Fruit fly (Drosophila melanogaster) whole organism, embryonic: ENCODE data around the gene LManIV.

ENCODE experiments used
- Abd-B ChIP-seq: fragments of 200-800 bp; sonication (Bioruptor generic); optimal IDR thresholded peaks from 2 replicates; lab custom pipeline; 2018; ENCODE audit warnings: missing biosample characterization, mild to moderate bottlenecking, missing genetic modification characterization, moderate library complexity
- Asciz ChIP-seq: fragments of 200-800 bp; sonication (Bioruptor generic); optimal IDR thresholded peaks from 2 replicates; lab custom pipeline; 2017; ENCODE audit warnings: missing biosample characterization, mild to moderate bottlenecking, missing genetic modification characterization, missing genetic modification reagents
- B-H1 ChIP-seq: fragments of 200-800 bp; sonication (Bioruptor generic); IDR thresholded peaks from 3 replicates; pipeline ENCODE4 v1.3.6; 2022; ENCODE audit warnings: missing biosample characterization, missing genetic modification characterization
- CG1024 ChIP-seq: fragments of 200-800 bp; sonication (Bioruptor generic); IDR thresholded peaks from 2 replicates; pipeline ENCODE4 v1.3.6; 2022; ENCODE audit warnings: missing biosample characterization, missing genetic modification characterization
- CG10267 ChIP-seq: fragments of 200-800 bp; sonication (Bioruptor generic); optimal IDR thresholded peaks from 2 replicates; lab custom pipeline; 2018; ENCODE audit warnings: missing biosample characterization, mild to moderate bottlenecking, missing genetic modification characterization, moderate library complexity
- CG10565 ChIP-seq: fragments of 200-800 bp; sonication (Bioruptor generic); optimal IDR thresholded peaks from 3 replicates; lab custom pipeline; 2016; ENCODE audit warnings: missing biosample characterization, mild to moderate bottlenecking, missing genetic modification characterization
- CG11398 ChIP-seq: fragments of 200-800 bp; sonication (Bioruptor generic); optimal IDR thresholded peaks from 2 replicates; lab custom pipeline; 2016; ENCODE audit warnings: missing biosample characterization, missing genetic modification characterization
- CG11504 ChIP-seq: fragments of 200-800 bp; sonication (Bioruptor generic); optimal IDR thresholded peaks from 3 replicates; lab custom pipeline; 2019; ENCODE audit warnings: missing biosample characterization, mild to moderate bottlenecking, missing genetic modification characterization, moderate library complexity
- CG12391 ChIP-seq: fragments of 200-800 bp; sonication (Bioruptor generic); optimal IDR thresholded peaks from 3 replicates; lab custom pipeline; 2018; ENCODE audit warnings: missing biosample characterization, mild to moderate bottlenecking, missing genetic modification characterization, moderate library complexity
- CG14014 ChIP-seq: fragments of 200-800 bp; sonication (Bioruptor generic); IDR thresholded peaks from 2 replicates; pipeline ENCODE4 v1.3.6; 2022; ENCODE audit warnings: missing biosample characterization, missing genetic modification characterization
- CG14441 ChIP-seq: fragments of 200-800 bp; sonication (Bioruptor generic); IDR thresholded peaks from 2 replicates; pipeline ENCODE4 v1.3.6; 2022; ENCODE audit warnings: missing biosample characterization, missing genetic modification characterization
- CG14860 ChIP-seq: fragments of 200-800 bp; sonication (Bioruptor generic); IDR thresholded peaks from 3 replicates; pipeline ENCODE4 v1.3.6; 2022; ENCODE audit warnings: missing biosample characterization, missing genetic modification characterization; ENCODE audit not compliant: partially characterized antibody
- CG15514 ChIP-seq: fragments of 200-800 bp; sonication (Bioruptor generic); optimal IDR thresholded peaks from 3 replicates; lab custom pipeline; 2017; ENCODE audit warnings: missing biosample characterization, missing genetic modification characterization, mild to moderate bottlenecking, moderate library complexity, missing genetic modification reagents
- CG17361 ChIP-seq: fragments of 200-800 bp; sonication (Bioruptor generic); IDR thresholded peaks from 3 replicates; pipeline ENCODE4 v1.3.6; 2022; ENCODE audit warnings: missing biosample characterization, missing genetic modification characterization
- CG18599 ChIP-seq: fragments of 200-800 bp; sonication (Bioruptor generic); optimal IDR thresholded peaks from 3 replicates; lab custom pipeline; 2017; ENCODE audit warnings: missing biosample characterization, missing genetic modification characterization, mild to moderate bottlenecking, moderate library complexity, missing genetic modification reagents
- CG18619 ChIP-seq: fragments of 200-800 bp; sonication (Bioruptor generic); optimal IDR thresholded peaks from 3 replicates; lab custom pipeline; 2017; ENCODE audit warnings: missing biosample characterization, mild to moderate bottlenecking, missing genetic modification characterization
- CG2678 ChIP-seq: fragments of 200-800 bp; sonication (Bioruptor generic); optimal IDR thresholded peaks from 3 replicates; lab custom pipeline; 2019; ENCODE audit warnings: missing biosample characterization, mild to moderate bottlenecking, missing genetic modification characterization, moderate library complexity
- CG30403 ChIP-seq: fragments of 200-800 bp; sonication (Bioruptor generic); optimal IDR thresholded peaks from 3 replicates; lab custom pipeline; 2016; ENCODE audit warnings: missing biosample characterization, missing genetic modification characterization
- CG32772 ChIP-seq: fragments of 200-800 bp; sonication (Bioruptor generic); IDR thresholded peaks from 2 replicates; pipeline ENCODE4 v1.3.6; 2022; ENCODE audit warnings: missing biosample characterization, missing genetic modification characterization
- CG8944 ChIP-seq: fragments of 200-800 bp; sonication (Bioruptor generic); optimal IDR thresholded peaks from 3 replicates; lab custom pipeline; 2016; ENCODE audit warnings: missing biosample characterization, missing genetic modification characterization
- CG9797 ChIP-seq: fragments of 200-800 bp; sonication (Bioruptor generic); optimal IDR thresholded peaks from 3 replicates; lab custom pipeline; 2018; ENCODE audit warnings: missing biosample characterization, mild to moderate bottlenecking, missing genetic modification characterization
- D19B ChIP-seq: fragments of 200-800 bp; sonication (Bioruptor generic); optimal IDR thresholded peaks from 2 replicates; lab custom pipeline; 2017; ENCODE audit warnings: missing biosample characterization, mild to moderate bottlenecking, missing genetic modification characterization
- Dbx ChIP-seq: fragments of 200-800 bp; sonication (Bioruptor generic); IDR thresholded peaks from 3 replicates; pipeline ENCODE4 v1.3.6; 2022; ENCODE audit warnings: missing biosample characterization, missing genetic modification characterization
- H15 ChIP-seq: fragments of 200-800 bp; sonication (Bioruptor generic); IDR thresholded peaks from 3 replicates; pipeline ENCODE4 v1.3.6; 2022; ENCODE audit warnings: missing biosample characterization, missing genetic modification characterization
- HLH4C ChIP-seq: fragments of 200-800 bp; sonication (Bioruptor generic); IDR thresholded peaks from 3 replicates; pipeline ENCODE4 v1.3.6; 2022; ENCODE audit warnings: missing biosample characterization, missing genetic modification characterization; ENCODE audit not compliant: partially characterized antibody
- Hr3 ChIP-seq: fragments of 200-800 bp; sonication (Bioruptor generic); optimal IDR thresholded peaks from 3 replicates; lab custom pipeline; 2016; ENCODE audit warnings: missing biosample characterization, missing genetic modification characterization
- Myb ChIP-seq: fragments of 200-800 bp; sonication (Bioruptor generic); optimal IDR thresholded peaks from 2 replicates; lab custom pipeline; 2016; ENCODE audit warnings: missing biosample characterization, missing genetic modification characterization
- Nf-YA ChIP-seq: fragments of 200-800 bp; sonication (Bioruptor generic); IDR thresholded peaks from 2 replicates; pipeline ENCODE4 v1.3.6; 2022; ENCODE audit warnings: missing biosample characterization, missing genetic modification characterization
- Xbp1 ChIP-seq: fragments of 200-800 bp; sonication (Bioruptor generic); optimal IDR thresholded peaks from 3 replicates; lab custom pipeline; 2016; ENCODE audit warnings: missing biosample characterization, mild to moderate bottlenecking, missing genetic modification characterization
- bcd ChIP-seq: fragments of 200-800 bp; sonication (Bioruptor generic); optimal IDR thresholded peaks from 2 replicates; lab custom pipeline; 2017; ENCODE audit warnings: missing biosample characterization, mild to moderate bottlenecking, missing genetic modification characterization
- cg ChIP-seq: fragments of 200-800 bp; sonication (Bioruptor generic); optimal IDR thresholded peaks from 3 replicates; lab custom pipeline; 2019; ENCODE audit warnings: missing biosample characterization, mild to moderate bottlenecking, missing genetic modification characterization, moderate library complexity
- chif ChIP-seq, 2 experiments: fragments of 200-800 bp; sonication (Bioruptor generic); optimal IDR thresholded peaks; 3 replicates each; lab custom pipeline; 2016; ENCODE audit warnings: missing biosample characterization in 2 of 2, missing genetic modification characterization in 2 of 2
- chinmo ChIP-seq: fragments of 200-800 bp; sonication (Bioruptor generic); IDR thresholded peaks from 4 replicates; pipeline ENCODE4 v1.3.6; 2022; ENCODE audit warnings: missing biosample characterization, missing genetic modification characterization; ENCODE audit not compliant: partially characterized antibody
- danr ChIP-seq: fragments of 200-800 bp; sonication (Bioruptor generic); IDR thresholded peaks from 2 replicates; pipeline ENCODE4 v1.3.6; 2022; ENCODE audit warnings: missing biosample characterization, missing genetic modification characterization
- dpn ChIP-seq, 2 experiments: fragments of 200-800 bp; sonication (Bioruptor generic); optimal IDR thresholded peaks; 3 replicates each; lab custom pipeline; 2016; ENCODE audit warnings: missing biosample characterization in 2 of 2, missing genetic modification characterization in 2 of 2
- fd96Cb ChIP-seq: fragments of 200-800 bp; sonication (Bioruptor generic); optimal IDR thresholded peaks from 2 replicates; lab custom pipeline; 2018; ENCODE audit warnings: missing biosample characterization, mild to moderate bottlenecking, missing genetic modification characterization, moderate library complexity
- hkb ChIP-seq, 2 experiments: fragments of 200-800 bp in 1 of 2; fragments of >200 bp in 1 of 2; sonication (Bioruptor generic) in 1 of 2; IDR thresholded peaks in 1 of 2; optimal IDR thresholded peaks in 1 of 2; 2 replicates each; pipeline versions ENCODE4 v1.3.6 to Lab custom; 2017 to 2022; ENCODE audit warnings: missing biosample characterization in 1 of 2, missing genetic modification characterization in 1 of 2
- lmd ChIP-seq: fragments of 200-800 bp; sonication (Bioruptor generic); IDR thresholded peaks from 2 replicates; pipeline ENCODE4 v1.3.6; 2022; ENCODE audit warnings: missing biosample characterization, missing genetic modification characterization
- oc ChIP-seq: fragments of 200-800 bp; sonication (Bioruptor generic); optimal IDR thresholded peaks from 2 replicates; lab custom pipeline; 2018; ENCODE audit warnings: missing biosample characterization, mild to moderate bottlenecking, missing genetic modification characterization, moderate library complexity
- pan ChIP-seq, 4 experiments: fragments of >200 bp in 3 of 4; fragments of 200-800 bp in 1 of 4; sonication (Bioruptor generic) in 1 of 4; optimal IDR thresholded peaks in 3 of 4; IDR thresholded peaks in 1 of 4; 2 replicates each; pipeline versions ENCODE4 v1.3.6 to Lab custom; 2017 to 2022; ENCODE audit warnings: missing biosample characterization in 2 of 4, missing genetic modification characterization in 2 of 4, mixed read lengths in 1 of 4
- phol ChIP-seq: fragments of 200-800 bp; sonication (Bioruptor generic); optimal IDR thresholded peaks from 3 replicates; lab custom pipeline; 2018; ENCODE audit warnings: missing biosample characterization, mild to moderate bottlenecking, missing genetic modification characterization, moderate library complexity
- pnt ChIP-seq: fragments of 200-800 bp; sonication (Bioruptor generic); optimal IDR thresholded peaks from 3 replicates; lab custom pipeline; 2016; ENCODE audit warnings: missing biosample characterization, missing genetic modification characterization
- sim ChIP-seq: fragments of 200-800 bp; sonication (Bioruptor generic); IDR thresholded peaks from 2 replicates; pipeline ENCODE4 v1.3.6; 2022; ENCODE audit warnings: missing biosample characterization, missing genetic modification characterization
- slou ChIP-seq: fragments of 200-800 bp; sonication (Bioruptor generic); optimal IDR thresholded peaks from 3 replicates; lab custom pipeline; 2016; ENCODE audit warnings: missing biosample characterization, missing genetic modification characterization
- sr ChIP-seq: fragments of 200-800 bp; sonication (Bioruptor generic); IDR thresholded peaks from 3 replicates; pipeline ENCODE4 v1.3.6; 2022; ENCODE audit warnings: missing biosample characterization, missing genetic modification characterization
- tgo ChIP-seq: fragments of 200-800 bp; sonication (Bioruptor generic); IDR thresholded peaks from 3 replicates; pipeline ENCODE4 v1.3.6; 2022; ENCODE audit warnings: missing biosample characterization, missing genetic modification characterization
- vvl ChIP-seq: fragments of 200-800 bp; sonication (Bioruptor generic); IDR thresholded peaks from 2 replicates; pipeline ENCODE4 v1.3.6; 2022; ENCODE audit warnings: missing biosample characterization, missing genetic modification characterization
- zfh2 ChIP-seq: fragments of 200-800 bp; sonication (Bioruptor generic); optimal IDR thresholded peaks from 2 replicates; lab custom pipeline; 2016; ENCODE audit warnings: missing biosample characterization, missing genetic modification characterization

The LManIV gene

DNA sequence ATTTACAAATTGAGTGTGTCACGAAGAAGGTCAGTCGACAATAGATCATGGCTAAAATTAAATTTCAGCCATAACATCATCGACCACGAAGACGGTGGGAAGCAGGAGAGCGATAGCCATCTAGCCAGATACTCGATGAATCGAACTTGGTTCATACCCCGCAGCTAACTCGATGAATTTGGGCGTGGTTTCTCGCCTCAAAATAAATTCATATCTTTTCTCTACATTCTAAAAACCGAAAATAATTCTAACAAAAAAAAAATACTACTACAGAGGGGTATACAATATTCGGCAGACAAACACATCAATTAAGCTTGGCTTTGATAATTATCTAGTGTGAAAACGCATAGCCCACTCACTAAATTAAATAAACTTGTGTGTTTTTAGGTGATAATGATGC, 39.4 kb downstream of the LManIV start (continued):
- TF ChIP-seq CG12391 (tag; lab: Kevin White, UChicago), result peak; percentile 16
- peak; percentile 23 for TF ChIP-seq phol (tag; lab: Kevin White, UChicago)
- peak; percentile 72 for TF ChIP-seq H15
- peak; percentile 57; the same call in 1 of the 4 replicates for TF ChIP-seq chinmo (GFP tag; lab: Robert Waterston, UW)
- TF ChIP-seq cg (GFP tag; lab: Kevin White, UChicago), result no peak
- no peak for TF ChIP-seq hkb (optimal IDR thresholded peaks at IDR 0.05; lab: Kevin White, UChicago)
- TF ChIP-seq hkb (GFP tag; IDR thresholded peaks at IDR 0.05; lab: Robert Waterston, UW), result peak; percentile 63
- TF ChIP-seq sim, result no peak
- TF ChIP-seq fd96Cb (tag; lab: Kevin White, UChicago), result peak; percentile 15
- no peak for TF ChIP-seq CG18599
- 0 out of 2 replicates have a peak, but pooled peaks have one; percentile 31 for TF ChIP-seq danr (GFP tag; lab: Robert Waterston, UW)
- TF ChIP-seq tgo, result peak; percentile 36; the same call in 2 of the 3 replicates
- TF ChIP-seq Nf-YA (GFP tag; lab: Robert Waterston, UW), result peak; percentile 33; the same call in 1 of the 2 replicates
- no peak for TF ChIP-seq oc (tag; lab: Kevin White, UChicago)
- no peak for TF ChIP-seq Myb (GFP tag; lab: Kevin White, UChicago)
- no peak for TF ChIP-seq CG14014 (GFP tag; lab: Robert Waterston, UW)
- TF ChIP-seq HLH4C (GFP tag; lab: Robert Waterston, UW), result peak; percentile 44; the same call in 1 of the 3 replicates
- TF ChIP-seq D19B, result peak; percentile 74
- TF ChIP-seq zfh2 (GFP tag; lab: Kevin White, UChicago), result peak; percentile 33
- 0 out of 3 replicates have a peak, but pooled peaks have one; percentile 10 for TF ChIP-seq Dbx (GFP tag; lab: Robert Waterston, UW)
- TF ChIP-seq CG32772 (GFP tag; lab: Robert Waterston, UW), result no peak
- peak; percentile 2 for TF ChIP-seq Xbp1
- TF ChIP-seq CG18619 (GFP tag; lab: Kevin White, UChicago), result no peak
- TF ChIP-seq CG1024 (GFP tag; lab: Robert Waterston, UW), result 0 out of 2 replicates have a peak, but pooled peaks have one; percentile 21
- peak; percentile 46 for TF ChIP-seq CG2678
- TF ChIP-seq Abd-B (GFP tag; lab: Kevin White, UChicago), result peak; percentile 53
- TF ChIP-seq pan (optimal IDR thresholded peaks at IDR 0.05; lab: Kevin White, UChicago), result no peak
- TF ChIP-seq pan (GFP tag; optimal IDR thresholded peaks at IDR 0.05 in 1 of 2, IDR thresholded peaks at IDR 0.05 in 1 of 2), result peak in 1 of 2 experiments; percentile 66
- TF ChIP-seq sr (GFP tag; lab: Robert Waterston, UW), result peak; percentile 30; the same call in 1 of the 3 replicates
- TF ChIP-seq CG14441, result peak; percentile 62; the same call in 1 of the 2 replicates
- peak; percentile 65 for TF ChIP-seq CG11504
- TF ChIP-seq CG15514, result no peak
- TF ChIP-seq Hr3, result peak; percentile 2
- TF ChIP-seq CG17361 (GFP tag; lab: Robert Waterston, UW), result 0 out of 3 replicates have a peak, but pooled peaks have one; percentile 34
- TF ChIP-seq B-H1 (GFP tag; lab: Robert Waterston, UW), result 0 out of 3 replicates have a peak, but pooled peaks have one; percentile 19
- peak; percentile 32 for TF ChIP-seq CG30403 (GFP tag; lab: Kevin White, UChicago)
- no peak for TF ChIP-seq CG8944
- no peak for TF ChIP-seq slou (GFP tag; lab: Kevin White, UChicago)
- no peak for TF ChIP-seq CG9797 (GFP tag; lab: Kevin White, UChicago)
- TF ChIP-seq pnt, result peak; percentile 18
- TF ChIP-seq chif (GFP tag; optimal IDR thresholded peaks at IDR 0.05; lab: Kevin White, UChicago), result peak in 1 of 2 experiments; percentile 4
- TF ChIP-seq bcd (GFP tag; lab: Kevin White, UChicago), result peak; percentile 7
- peak; percentile 37 for TF ChIP-seq lmd (GFP tag; lab: Robert Waterston, UW)
- peak; percentile 0 for TF ChIP-seq CG10267 (tag; lab: Kevin White, UChicago)
- no peak for TF ChIP-seq Asciz (GFP tag; lab: Kevin White, UChicago)
- peak; percentile 77 for TF ChIP-seq vvl (GFP tag; lab: Robert Waterston, UW)
- TF ChIP-seq CG10565 (GFP tag; lab: Kevin White, UChicago), result no peak
- TF ChIP-seq dpn (GFP tag; optimal IDR thresholded peaks at IDR 0.05; lab: Kevin White, UChicago), result peak; percentile 20 to 35
- TF ChIP-seq CG14860 (GFP tag; lab: Robert Waterston, UW), result no peak
- TF ChIP-seq CG11398 (GFP tag; lab: Kevin White, UChicago), result no peak
